Fruit fly (Drosophila melanogaster) whole organism, prepupa: ENCODE results near the gene srp.

Experiments
- Blimp-1 ChIP-seq: fragments of 200-800 bp; sonication (Bioruptor generic); optimal IDR thresholded peaks from 3 replicates; lab custom pipeline; 2017; ENCODE audit warnings: missing biosample characterization, missing genetic modification characterization, mild to moderate bottlenecking, moderate library complexity, missing genetic modification reagents
- CG10631 ChIP-seq: fragments of 200-800 bp; sonication (Bioruptor generic); optimal IDR thresholded peaks from 2 replicates; lab custom pipeline; 2016; ENCODE audit warnings: missing biosample characterization, missing genetic modification characterization
- CG11902 ChIP-seq: fragments of 200-800 bp; sonication (Bioruptor generic); optimal IDR thresholded peaks from 3 replicates; lab custom pipeline; 2016; ENCODE audit warnings: missing biosample characterization, missing genetic modification characterization
- CG15336 ChIP-seq: fragments of 200-800 bp; sonication (Bioruptor generic); IDR thresholded peaks from 2 replicates; pipeline ENCODE4 v1.3.6; 2022; ENCODE audit warnings: missing biosample characterization, missing genetic modification characterization
- CG1621 ChIP-seq: fragments of 200-800 bp; sonication (Bioruptor generic); optimal IDR thresholded peaks from 3 replicates; lab custom pipeline; 2018; ENCODE audit warnings: missing biosample characterization, mild to moderate bottlenecking, missing genetic modification characterization
- CG3032 ChIP-seq: fragments of 200-800 bp; optimal IDR thresholded peaks from 2 replicates; lab custom pipeline; 2019; ENCODE audit warnings: missing biosample characterization, mild to moderate bottlenecking, missing genetic modification characterization, moderate library complexity
- CG32006 ChIP-seq: fragments of 200-800 bp; sonication (Bioruptor generic); optimal IDR thresholded peaks from 3 replicates; lab custom pipeline; 2017; ENCODE audit warnings: missing biosample characterization, mild to moderate bottlenecking, missing genetic modification characterization
- CG34406 ChIP-seq: fragments of 200-800 bp; sonication (Bioruptor generic); optimal IDR thresholded peaks from 3 replicates; lab custom pipeline; 2016; ENCODE audit warnings: missing biosample characterization, missing genetic modification characterization
- CG3919 ChIP-seq: fragments of 200-800 bp; sonication (Bioruptor generic); optimal IDR thresholded peaks from 3 replicates; lab custom pipeline; 2016; ENCODE audit warnings: missing biosample characterization, missing genetic modification characterization
- CG4318 ChIP-seq: fragments of 200-800 bp; sonication (Bioruptor generic); optimal IDR thresholded peaks from 3 replicates; lab custom pipeline; 2017; ENCODE audit warnings: missing biosample characterization, mild to moderate bottlenecking, missing genetic modification characterization
- CG6163 ChIP-seq: fragments of 200-800 bp; sonication (Bioruptor generic); IDR thresholded peaks from 3 replicates; pipeline ENCODE4 v1.3.6; 2022; ENCODE audit warnings: missing biosample characterization, missing genetic modification characterization
- CG6808 ChIP-seq: fragments of 200-800 bp; sonication (Bioruptor generic); optimal IDR thresholded peaks from 3 replicates; lab custom pipeline; 2017; ENCODE audit warnings: missing biosample characterization, missing genetic modification characterization, mild to moderate bottlenecking, moderate library complexity, missing genetic modification reagents
- CG8119 ChIP-seq: fragments of 200-800 bp; sonication (Bioruptor generic); IDR thresholded peaks from 3 replicates; pipeline ENCODE4 v1.3.6; 2022; ENCODE audit warnings: missing biosample characterization, missing genetic modification characterization
- CG8632 ChIP-seq: fragments of 200-800 bp; sonication (Bioruptor generic); optimal IDR thresholded peaks from 3 replicates; lab custom pipeline; 2016; ENCODE audit warnings: missing biosample characterization, missing genetic modification characterization
- CG9139 ChIP-seq: fragments of 200-800 bp; sonication (Bioruptor generic); optimal IDR thresholded peaks from 3 replicates; lab custom pipeline; 2017; ENCODE audit warnings: missing biosample characterization, mild to moderate bottlenecking, missing genetic modification characterization
- Eip75B ChIP-seq: fragments of 200-800 bp; sonication (Bioruptor generic); optimal IDR thresholded peaks from 3 replicates; lab custom pipeline; 2016; ENCODE audit warnings: missing biosample characterization, missing genetic modification characterization
- Eip78C ChIP-seq: fragments of 200-800 bp; sonication (Bioruptor generic); peaks from one replicate; lab custom pipeline; 2016; ENCODE audit warnings: missing biosample characterization, missing genetic modification characterization
- Ets21C ChIP-seq: fragments of 200-800 bp; sonication (Bioruptor generic); optimal IDR thresholded peaks from 3 replicates; lab custom pipeline; 2016; ENCODE audit warnings: missing biosample characterization, missing genetic modification characterization
- Ets96B ChIP-seq: fragments of 200-800 bp; optimal IDR thresholded peaks from 2 replicates; lab custom pipeline; 2019; ENCODE audit warnings: missing biosample characterization, mild to moderate bottlenecking, missing genetic modification characterization, moderate library complexity
- Gug ChIP-seq: fragments of 200-800 bp; sonication (Bioruptor generic); IDR thresholded peaks from 2 replicates; pipeline ENCODE4 v1.3.6; 2022; ENCODE audit warnings: missing biosample characterization, missing genetic modification characterization
- Hr38 ChIP-seq: sonication (Bioruptor generic); optimal IDR thresholded peaks from 2 replicates; lab custom pipeline; 2016; ENCODE audit warnings: missing biosample characterization, missing genetic modification characterization
- Hr39 ChIP-seq: fragments of 200-800 bp; sonication (Bioruptor generic); optimal IDR thresholded peaks from 2 replicates; lab custom pipeline; 2016; ENCODE audit warnings: missing biosample characterization, missing genetic modification characterization
- Hr4 ChIP-seq: fragments of 200-800 bp; sonication (Bioruptor generic); optimal IDR thresholded peaks from 3 replicates; lab custom pipeline; 2016; ENCODE audit warnings: missing biosample characterization, missing genetic modification characterization
- Lpt ChIP-seq: fragments of 200-800 bp; sonication (Bioruptor generic); optimal IDR thresholded peaks from 3 replicates; lab custom pipeline; 2016; ENCODE audit warnings: missing biosample characterization, missing genetic modification characterization
- Met ChIP-seq: fragments of 200-800 bp; sonication (Bioruptor generic); optimal IDR thresholded peaks from 3 replicates; lab custom pipeline; 2016; ENCODE audit warnings: missing biosample characterization, missing genetic modification characterization
- OdsH ChIP-seq: fragments of 200-800 bp; sonication (Bioruptor generic); optimal IDR thresholded peaks from 3 replicates; lab custom pipeline; 2016; ENCODE audit warnings: missing biosample characterization, missing genetic modification characterization
- Sox102F ChIP-seq: fragments of 200-800 bp; sonication (Bioruptor generic); optimal IDR thresholded peaks from 2 replicates; lab custom pipeline; 2016; ENCODE audit warnings: missing biosample characterization, mild to moderate bottlenecking, missing genetic modification characterization
- Sox14 ChIP-seq: fragments of 200-800 bp; sonication (Bioruptor generic); optimal IDR thresholded peaks from 3 replicates; lab custom pipeline; 2016; ENCODE audit warnings: missing biosample characterization, missing genetic modification characterization
- Sox15 ChIP-seq: fragments of 200-800 bp; sonication (Bioruptor generic); optimal IDR thresholded peaks from 3 replicates; lab custom pipeline; 2016; ENCODE audit warnings: missing biosample characterization, missing genetic modification characterization
- achi ChIP-seq: fragments of 200-800 bp; sonication (Bioruptor generic); optimal IDR thresholded peaks from 3 replicates; lab custom pipeline; 2016; ENCODE audit warnings: missing biosample characterization, missing genetic modification characterization
- acj6 ChIP-seq: fragments of 200-800 bp; sonication (Bioruptor generic); optimal IDR thresholded peaks from 3 replicates; lab custom pipeline; 2016; ENCODE audit warnings: missing biosample characterization, missing genetic modification characterization
- cyc ChIP-seq: fragments of 200-800 bp; sonication (Bioruptor generic); optimal IDR thresholded peaks from 3 replicates; lab custom pipeline; 2016; ENCODE audit warnings: missing biosample characterization, missing genetic modification characterization
- dac ChIP-seq: fragments of 200-800 bp; sonication (Bioruptor generic); optimal IDR thresholded peaks from 2 replicates; lab custom pipeline; 2017; ENCODE audit warnings: missing biosample characterization, mild to moderate bottlenecking, missing genetic modification characterization
- dsx ChIP-seq: fragments of 200-800 bp; optimal IDR thresholded peaks from 3 replicates; lab custom pipeline; 2019; ENCODE audit warnings: missing biosample characterization, mild to moderate bottlenecking, missing genetic modification characterization, moderate library complexity; ENCODE audit not compliant: poor library complexity, severe bottlenecking
- esn ChIP-seq: fragments of 200-800 bp; sonication (Bioruptor generic); optimal IDR thresholded peaks from 2 replicates; lab custom pipeline; 2016; ENCODE audit warnings: missing biosample characterization, mild to moderate bottlenecking, missing genetic modification characterization, moderate library complexity
- fd85E ChIP-seq: fragments of 200-800 bp; sonication (Bioruptor generic); optimal IDR thresholded peaks from 3 replicates; lab custom pipeline; 2016; ENCODE audit warnings: missing biosample characterization, missing genetic modification characterization
- fkh ChIP-seq: fragments of 200-800 bp; sonication (Bioruptor generic); optimal IDR thresholded peaks from 3 replicates; lab custom pipeline; 2017; ENCODE audit warnings: missing biosample characterization, mild to moderate bottlenecking, missing genetic modification characterization, moderate library complexity
- lz ChIP-seq: fragments of 200-800 bp; sonication (Bioruptor generic); optimal IDR thresholded peaks from 3 replicates; lab custom pipeline; 2016; ENCODE audit warnings: missing biosample characterization, missing genetic modification characterization
- net ChIP-seq: fragments of 200-800 bp; sonication (Bioruptor generic); optimal IDR thresholded peaks from 3 replicates; lab custom pipeline; 2016; ENCODE audit warnings: missing biosample characterization, missing genetic modification characterization
- pdm3 ChIP-seq: fragments of 200-800 bp; sonication (Bioruptor generic); optimal IDR thresholded peaks from 3 replicates; lab custom pipeline; 2016; ENCODE audit warnings: missing biosample characterization, missing genetic modification characterization
- ss ChIP-seq, 2 experiments: fragments of 200-800 bp; sonication (Bioruptor generic); optimal IDR thresholded peaks; 2 replicates in 1 of 2; 3 replicates in 1 of 2; lab custom pipeline; 2017 to 2018; ENCODE audit warnings: mild to moderate bottlenecking in 2 of 2, missing biosample characterization in 2 of 2, missing genetic modification characterization in 2 of 2, moderate library complexity in 1 of 2
- svp ChIP-seq: fragments of 200-800 bp; sonication (Bioruptor generic); peaks from one replicate; lab custom pipeline; 2016; ENCODE audit warnings: missing biosample characterization, missing genetic modification characterization
- topi ChIP-seq: fragments of 200-800 bp; sonication (Bioruptor generic); optimal IDR thresholded peaks from 3 replicates; lab custom pipeline; 2016; ENCODE audit warnings: missing biosample characterization, missing genetic modification characterization
- vri ChIP-seq: fragments of 200-800 bp; sonication (Bioruptor generic); optimal IDR thresholded peaks from 3 replicates; lab custom pipeline; 2016; ENCODE audit warnings: missing biosample characterization, mild to moderate bottlenecking, missing genetic modification characterization

The srp gene

DNA sequence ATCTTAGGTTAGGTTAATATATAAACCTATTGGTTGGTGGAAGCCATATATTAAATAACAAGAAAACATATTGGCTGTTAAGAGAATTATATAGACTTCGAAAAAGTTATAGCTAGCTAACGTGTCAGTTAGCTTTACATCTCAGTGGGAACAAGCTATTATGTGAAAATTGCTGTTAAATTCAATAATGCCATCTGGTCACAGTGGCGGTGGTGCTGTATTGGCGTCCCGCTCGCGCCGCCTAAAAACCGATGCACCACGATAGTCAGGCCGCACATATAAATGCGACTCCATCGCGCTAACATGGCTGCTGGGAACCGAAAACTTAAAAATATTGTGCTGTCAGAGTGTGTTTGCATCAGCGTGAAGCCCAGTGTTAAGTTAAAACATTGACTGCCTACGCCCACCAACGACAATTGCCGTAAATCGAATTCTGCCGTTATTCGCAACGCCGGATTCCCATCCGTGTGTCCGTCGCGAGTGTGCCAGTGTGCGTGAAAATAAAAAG lies 12.9 kb upstream of the srp start, which contains the start of gene Hel89B (continued):
- TF ChIP-seq CG8119 (GFP tag; lab: Robert Waterston, UW) (no peak), dac (peak; percentile 36), CG34406 (GFP tag; lab: Kevin White, UChicago) (no peak), CG11902 (GFP tag; lab: Kevin White, UChicago) (peak; percentile 50), esn (GFP tag; lab: Kevin White, UChicago) (no peak), fkh (GFP tag; lab: Kevin White, UChicago) (no peak), CG3032 (peak; percentile 71), CG3919 (GFP tag; lab: Kevin White, UChicago) (no peak), pdm3 (GFP tag; lab: Kevin White, UChicago) (peak; percentile 66), Hr38 (GFP tag; lab: Kevin White, UChicago) (no peak), Ets96B (no peak), ss (GFP tag; optimal IDR thresholded peaks at IDR 0.05; lab: Kevin White, UChicago) (peak in 1 of 2 experiments; percentile 10), CG32006 (peak; percentile 59), Sox14 (GFP tag; lab: Kevin White, UChicago) (peak; percentile 41), Eip75B (GFP tag; lab: Kevin White, UChicago) (peak; percentile 1), CG8632 (GFP tag; lab: Kevin White, UChicago) (no peak), CG9139 (GFP tag; lab: Kevin White, UChicago) (no peak), Sox102F (GFP tag; lab: Kevin White, UChicago) (no peak), Hr39 (peak; percentile 63), Lpt (GFP tag; lab: Kevin White, UChicago) (peak; percentile 10), net (peak; percentile 34), Met (GFP tag; lab: Kevin White, UChicago) (peak; percentile 35), fd85E (GFP tag; lab: Kevin White, UChicago) (no peak), Blimp-1 (no peak), lz (GFP tag; lab: Kevin White, UChicago) (peak; percentile 53), Gug (GFP tag; lab: Robert Waterston, UW) (no peak), acj6 (GFP tag; lab: Kevin White, UChicago) (peak; percentile 35), Ets21C (peak; percentile 61), Eip78C (GFP tag; lab: Kevin White, UChicago) (peak; percentile 80), CG10631 (GFP tag; lab: Kevin White, UChicago) (peak; percentile 56), CG15336 (GFP tag; lab: Robert Waterston, UW) (no peak)

DNA sequence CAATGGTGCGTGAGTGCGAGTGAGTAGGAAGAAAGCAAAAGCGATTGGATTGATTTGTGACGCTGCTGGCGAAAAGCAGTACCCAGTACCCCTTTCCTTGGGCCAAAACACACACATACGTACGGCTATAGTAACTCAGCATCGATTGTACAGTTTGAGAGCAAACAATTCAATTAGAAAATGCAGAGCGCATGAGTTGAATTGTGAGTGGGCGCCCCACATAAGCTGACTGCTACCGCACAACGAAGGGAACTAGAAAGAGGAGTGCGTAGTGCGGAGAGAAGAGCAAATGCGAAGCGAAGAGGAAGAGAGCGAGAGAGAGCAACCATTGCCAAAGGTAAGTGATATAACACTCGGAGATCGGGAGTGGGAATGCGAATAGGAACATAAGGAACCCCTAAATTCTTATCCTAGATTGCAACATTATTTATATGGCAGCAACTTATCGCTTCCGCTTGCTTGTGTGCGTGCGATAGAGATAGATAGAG lies 12.4 kb upstream of the srp start:
- TF ChIP-seq Eip78C (GFP tag; lab: Kevin White, UChicago) (peak; percentile 24), ss (GFP tag; optimal IDR thresholded peaks at IDR 0.05; lab: Kevin White, UChicago) (peak in 1 of 2 experiments; percentile 28), CG4318 (GFP tag; lab: Kevin White, UChicago) (no peak), dsx (peak; percentile 75), CG6163 (GFP tag; lab: Robert Waterston, UW) (no peak), CG6808 (no peak), vri (GFP tag; lab: Kevin White, UChicago) (no peak), net (no peak), svp (GFP tag; lab: Kevin White, UChicago) (peak; percentile 84), CG9139 (GFP tag; lab: Kevin White, UChicago) (peak; percentile 42), Gug (GFP tag; lab: Robert Waterston, UW) (no peak), Hr4 (no peak), Sox102F (GFP tag; lab: Kevin White, UChicago) (no peak), fkh (GFP tag; lab: Kevin White, UChicago) (peak; percentile 72), acj6 (GFP tag; lab: Kevin White, UChicago) (no peak), topi (no peak), CG3919 (GFP tag; lab: Kevin White, UChicago) (peak; percentile 3), Met (GFP tag; lab: Kevin White, UChicago) (peak; percentile 16), cyc (GFP tag; lab: Kevin White, UChicago) (no peak), CG3032 (no peak), Blimp-1 (peak; percentile 32), Sox15 (GFP tag; lab: Kevin White, UChicago) (no peak), OdsH (GFP tag; lab: Kevin White, UChicago) (no peak), dac (no peak), Sox14 (GFP tag; lab: Kevin White, UChicago) (peak; percentile 38), CG1621 (tag; lab: Kevin White, UChicago) (peak; percentile 6), achi (GFP tag; lab: Kevin White, UChicago) (no peak), Eip75B (GFP tag; lab: Kevin White, UChicago) (peak; percentile 25)
